Worm (Caenorhabditis elegans) whole organism, midembryonic: ENCODE measurements around the gene C25G4.7.

Experiments used
- T22C8.4 ChIP-seq: fragments of 200-800 bp; sonication (Bioruptor generic); IDR thresholded peaks from 2 replicates; pipeline ENCODE4 v1.3.6; 2022; ENCODE audit warnings: missing genetic modification characterization, missing compliant biosample characterization
- cog-1 ChIP-seq: sonication (generic microtip); optimal IDR thresholded peaks from 2 replicates; lab custom pipeline; 2016; ENCODE audit warnings: missing genetic modification characterization, missing compliant biosample characterization
- med-1 ChIP-seq: sonication (generic microtip); optimal IDR thresholded peaks from 2 replicates; lab custom pipeline; 2017; ENCODE audit warnings: missing genetic modification characterization, mild to moderate bottlenecking, missing compliant biosample characterization, antibody characterized with exemption, missing genetic modification reagents; ENCODE audit not compliant: insufficient read depth

- TF ChIP-seq cog-1 (no peak), T22C8.4 (GFP tag; lab: Robert Waterston, UW) (no peak), med-1 (no peak)
These were observed 6.7 kb downstream of the C25G4.7 start, which contains the start of gene C25G4.8 for ce11 chrIV:12463370-12463769.
